Fruit fly (Drosophila melanogaster): ENCODE data around the gene CG16863.

- no peak for TF ChIP-seq CG8478 (optimal IDR thresholded peaks at IDR 0.05)
- TF ChIP-seq CTCF (optimal IDR thresholded peaks at IDR 0.05) = no peak
Observed at dm6 chr2L:13820176-13820575, 29.4 kb downstream of the CG16863 start.

Measured in S2 (cell line).